Worm (Caenorhabditis elegans) whole organism, L4/young adult: Measurements from ENCODE around the gene rbm-39.

Experiments
- W03F9.2 ChIP-seq: fragments of 150-350 bp; optimal IDR thresholded peaks from 2 replicates; lab custom pipeline; 2014; ENCODE audit warnings: missing biosample characterization, missing genetic modification characterization
- dao-5 ChIP-seq: sonication (generic microtip); optimal IDR thresholded peaks from 2 replicates; lab custom pipeline; 2016; ENCODE audit warnings: missing genotype, missing genetic modification characterization, moderate library complexity, missing compliant biosample characterization
- him-1 ChIP-seq: sonication (generic microtip); optimal IDR thresholded peaks from 2 replicates; lab custom pipeline; 2016; ENCODE audit warnings: missing genotype, missing genetic modification reagents, missing genetic modification characterization, missing compliant biosample characterization

DNA sequence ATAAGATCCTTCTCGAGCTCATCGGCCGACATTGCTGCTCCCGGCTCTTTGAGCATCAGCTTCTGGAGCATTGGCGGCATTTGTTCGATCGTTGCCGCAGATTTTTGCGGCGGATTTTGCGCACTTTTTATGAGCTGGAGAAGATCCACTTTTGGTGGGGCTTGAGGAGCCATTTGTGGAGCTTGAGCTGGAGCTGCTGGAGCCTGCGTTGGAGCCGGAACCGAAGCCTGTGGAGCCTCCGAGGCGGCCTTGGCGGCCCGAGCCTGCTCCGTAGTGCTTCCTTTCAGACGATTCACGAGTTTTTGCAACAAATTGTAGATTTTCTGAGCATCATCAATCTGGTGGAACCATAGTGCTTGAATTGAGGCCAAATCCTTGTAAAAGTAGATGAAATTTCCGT, 41.6 kb downstream of the rbm-39 start:
- no peak for TF ChIP-seq him-1
- TF ChIP-seq W03F9.2 (tag; lab: Kevin White, UChicago): no peak
- no peak for TF ChIP-seq dao-5 (tag; lab: Kevin White, UChicago)
